Worm (Caenorhabditis elegans) whole organism, L4 larva: ENCODE measurements around the gene rsp-3.

Experiments used
- D1046.2 ChIP-seq: fragments of 200-800 bp; sonication (Bioruptor generic); IDR thresholded peaks from 2 replicates; pipeline ENCODE4 v1.3.6; 2022; ENCODE audit warnings: missing genetic modification characterization, missing compliant biosample characterization
- F26F4.8 ChIP-seq: fragments of 200-800 bp; sonication (Bioruptor generic); conservative IDR thresholded peaks from 2 replicates; pipeline ENCODE4 v1.3.6; 2022; ENCODE audit warnings: missing genetic modification characterization, missing compliant biosample characterization
- aha-1 ChIP-seq: fragments of 150-350 bp; peaks from one replicate; lab custom pipeline; 2014; ENCODE audit warnings: missing biosample characterization, missing genetic modification characterization
- attf-4 ChIP-seq: sonication (generic microtip); optimal IDR thresholded peaks from 3 replicates; lab custom pipeline; 2017; ENCODE audit warnings: missing biosample characterization, missing genetic modification characterization
- ceh-20 ChIP-seq: fragments of 200-800 bp; sonication (Bioruptor generic); IDR thresholded peaks from 2 replicates; pipeline ENCODE4 v1.3.6; 2022; ENCODE audit warnings: missing genetic modification reagents, missing genetic modification characterization, missing compliant biosample characterization
- ces-1 ChIP-seq: fragments of 150-350 bp; sonication (generic microtip); optimal IDR thresholded peaks from 4 replicates; lab custom pipeline; 2014; ENCODE audit warnings: missing biosample characterization, missing genetic modification reagents, missing genetic modification characterization
- daf-12 ChIP-seq: fragments of 150-350 bp; optimal IDR thresholded peaks from 2 replicates; lab custom pipeline; 2014; ENCODE audit warnings: missing biosample characterization, missing genetic modification reagents, missing genetic modification characterization
- daf-16 ChIP-seq, 3 experiments: sonication (generic microtip); optimal IDR thresholded peaks; 2 replicates each; lab custom pipeline; 2016 to 2017; ENCODE audit warnings: missing genetic modification characterization in 3 of 3, missing genetic modification reagents in 3 of 3, mild to moderate bottlenecking in 2 of 3, missing compliant biosample characterization in 2 of 3, missing biosample characterization in 1 of 3, moderate library complexity in 1 of 3
- dmd-6 ChIP-seq: fragments of 200-800 bp; sonication (Bioruptor generic); IDR thresholded peaks from 2 replicates; pipeline ENCODE4 v1.3.6; 2022; ENCODE audit warnings: missing genetic modification reagents, missing genetic modification characterization, missing compliant biosample characterization
- dve-1 ChIP-seq: sonication (generic microtip); optimal IDR thresholded peaks from 2 replicates; lab custom pipeline; 2017; ENCODE audit warnings: antibody characterized with exemption, mild to moderate bottlenecking, missing genetic modification characterization, missing compliant biosample characterization; ENCODE audit not compliant: insufficient read depth
- egl-27 ChIP-seq: sonication (generic microtip); optimal IDR thresholded peaks from 3 replicates; lab custom pipeline; 2017; ENCODE audit warnings: missing biosample characterization, missing genetic modification reagents, missing genetic modification characterization
- egl-43 ChIP-seq: fragments of 200-800 bp; sonication (Bioruptor generic); IDR thresholded peaks from 2 replicates; pipeline ENCODE4 v1.3.6; 2022; ENCODE audit warnings: missing genetic modification reagents, missing genetic modification characterization, missing compliant biosample characterization
- hif-1 ChIP-seq, 2 experiments: sonication (generic microtip); optimal IDR thresholded peaks; 2 replicates each; lab custom pipeline; 2016 to 2017; ENCODE audit warnings: missing compliant biosample characterization in 2 of 2, missing genetic modification characterization in 2 of 2, missing genetic modification reagents in 2 of 2, missing genotype in 2 of 2, mild to moderate bottlenecking in 1 of 2
- hlh-11 ChIP-seq: fragments of 200-800 bp; sonication (Bioruptor generic); optimal IDR thresholded peaks from 2 replicates; lab custom pipeline; 2018; ENCODE audit warnings: mild to moderate bottlenecking, missing genetic modification characterization, missing compliant biosample characterization
- hlh-30 ChIP-seq: sonication (generic microtip); optimal IDR thresholded peaks from 2 replicates; lab custom pipeline; 2017; ENCODE audit warnings: antibody characterized with exemption, mild to moderate bottlenecking, missing genetic modification characterization, missing compliant biosample characterization; ENCODE audit not compliant: insufficient read depth
- hmg-1.1 ChIP-seq: fragments of 200-800 bp; sonication (Bioruptor generic); IDR thresholded peaks from 2 replicates; pipeline ENCODE4 v1.3.6; 2022; ENCODE audit warnings: missing genetic modification reagents, missing genetic modification characterization, missing compliant biosample characterization
- lin-1 ChIP-seq: fragments of 200-800 bp; sonication (Bioruptor generic); IDR thresholded peaks from 2 replicates; pipeline ENCODE4 v1.3.6; 2022; ENCODE audit warnings: missing genetic modification reagents, missing genetic modification characterization, missing compliant biosample characterization
- lin-38 ChIP-seq: fragments of 200-800 bp; sonication (Bioruptor generic); IDR thresholded peaks from 2 replicates; pipeline ENCODE4 v1.3.6; 2022; ENCODE audit warnings: missing genetic modification reagents, missing genetic modification characterization, missing compliant biosample characterization
- lin-39 ChIP-seq: fragments of 150-350 bp; optimal IDR thresholded peaks from 2 replicates; lab custom pipeline; 2014; ENCODE audit warnings: missing biosample characterization, missing genetic modification reagents, missing genetic modification characterization
- lsy-2 ChIP-seq, 2 experiments: fragments of 150-350 bp in 1 of 2; sonication (generic microtip) in 1 of 2; optimal IDR thresholded peaks; 2 replicates each; lab custom pipeline; 2014 to 2017; ENCODE audit warnings: missing biosample characterization in 2 of 2, missing genetic modification characterization in 2 of 2
- mdl-1 ChIP-seq, 2 experiments: fragments of 150-350 bp in 1 of 2; sonication (generic microtip) in 1 of 2; optimal IDR thresholded peaks; 2 replicates each; lab custom pipeline; 2014 to 2017; ENCODE audit warnings: missing biosample characterization in 2 of 2, missing genetic modification characterization in 2 of 2
- mes-2 ChIP-seq: sonication (generic microtip); optimal IDR thresholded peaks from 2 replicates; lab custom pipeline; 2016; ENCODE audit warnings: missing genotype, mild to moderate bottlenecking, missing genetic modification characterization, missing compliant biosample characterization; ENCODE audit not compliant: poor library complexity, severe bottlenecking
- mxl-3 ChIP-seq: fragments of 200-800 bp; sonication (Bioruptor generic); optimal IDR thresholded peaks from 2 replicates; lab custom pipeline; 2018; ENCODE audit warnings: mild to moderate bottlenecking, missing genetic modification characterization, missing compliant biosample characterization
- nhr-102 ChIP-seq: sonication (generic microtip); optimal IDR thresholded peaks from 2 replicates; lab custom pipeline; 2016; ENCODE audit warnings: mild to moderate bottlenecking, missing genetic modification characterization, moderate library complexity, missing compliant biosample characterization
- nhr-237 ChIP-seq: sonication (generic microtip); optimal IDR thresholded peaks from 2 replicates; lab custom pipeline; 2017; ENCODE audit warnings: missing biosample characterization, missing genetic modification characterization
- nhr-25 ChIP-seq: sonication (generic microtip); optimal IDR thresholded peaks from 2 replicates; lab custom pipeline; 2017; ENCODE audit warnings: missing genetic modification characterization, mild to moderate bottlenecking, missing compliant biosample characterization, antibody characterized with exemption, moderate library complexity, borderline replicate concordance; ENCODE audit not compliant: insufficient read depth
- nhr-28 ChIP-seq: fragments of 150-350 bp; optimal IDR thresholded peaks from 2 replicates; lab custom pipeline; 2014; ENCODE audit warnings: missing biosample characterization, missing genetic modification characterization
- nhr-41 ChIP-seq: fragments of 200-800 bp; sonication (Bioruptor generic); IDR thresholded peaks from 2 replicates; pipeline ENCODE4 v1.3.6; 2022; ENCODE audit warnings: missing genetic modification reagents, missing genetic modification characterization, missing compliant biosample characterization
- nhr-42 ChIP-seq: fragments of 200-800 bp; sonication (Bioruptor generic); IDR thresholded peaks from 2 replicates; pipeline ENCODE4 v1.3.6; 2022; ENCODE audit warnings: missing genetic modification characterization, missing compliant biosample characterization
- saeg-2 ChIP-seq: fragments of 200-800 bp; sonication (Bioruptor generic); IDR thresholded peaks from 2 replicates; pipeline ENCODE4 v1.3.6; 2022; ENCODE audit warnings: missing genetic modification reagents, missing genetic modification characterization, missing compliant biosample characterization
- set-16 ChIP-seq: fragments of 200-800 bp; sonication (Bioruptor generic); IDR thresholded peaks from 2 replicates; pipeline ENCODE4 v1.3.6; 2022; ENCODE audit warnings: missing genetic modification reagents, missing genetic modification characterization, missing compliant biosample characterization
- unc-130 ChIP-seq: sonication (generic microtip); optimal IDR thresholded peaks from 2 replicates; lab custom pipeline; 2016; ENCODE audit warnings: missing genetic modification reagents, missing genetic modification characterization, missing compliant biosample characterization
- zag-1 ChIP-seq: fragments of 150-350 bp; optimal IDR thresholded peaks from 2 replicates; lab custom pipeline; 2014; ENCODE audit warnings: missing biosample characterization, missing genetic modification characterization
- zfp-3 ChIP-seq: fragments of 200-800 bp; sonication (Bioruptor generic); conservative IDR thresholded peaks from 2 replicates; pipeline ENCODE4 v1.3.6; 2022; ENCODE audit warnings: missing genetic modification reagents, missing genetic modification characterization, missing compliant biosample characterization
- ztf-7 ChIP-seq: fragments of 150-350 bp; optimal IDR thresholded peaks from 2 replicates; lab custom pipeline; 2014; ENCODE audit warnings: missing biosample characterization, missing genetic modification characterization

rsp-3 gene

DNA sequence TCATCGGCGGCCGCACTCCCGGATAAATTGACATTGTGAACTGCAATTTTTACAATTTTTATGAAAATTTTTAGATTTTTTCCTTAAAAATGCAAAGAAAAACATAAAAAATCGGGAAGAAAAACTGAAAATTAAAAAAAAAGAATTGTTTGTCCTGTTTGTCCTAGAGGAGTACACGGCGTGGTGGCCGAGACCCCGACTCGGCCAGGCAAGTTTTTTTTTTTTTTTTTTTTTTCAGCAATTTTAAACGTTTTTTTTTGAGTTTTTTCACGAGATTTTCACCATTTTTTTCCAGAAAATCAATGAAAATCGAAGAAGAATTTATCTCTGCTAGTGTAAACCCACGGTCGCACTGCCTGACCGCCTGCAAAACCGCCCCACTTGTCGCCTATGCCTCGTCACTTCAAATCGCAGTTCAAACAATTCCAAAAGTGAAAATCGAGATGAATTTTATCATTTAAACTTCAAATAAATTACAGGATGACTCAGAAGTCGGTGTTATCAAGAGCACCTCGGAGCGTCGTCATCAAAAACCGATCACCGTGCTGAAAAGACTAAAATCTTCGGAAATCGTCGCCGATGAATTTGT, 14.2 kb downstream of the rsp-3 start, which contains the start of the genes taf-7.2 and elpc-2 (continued):
- TF ChIP-seq saeg-2 (no peak), nhr-237 (no peak), lin-1 (GFP tag; lab: Robert Waterston, UW) (no peak), egl-27 (no peak), dmd-6 (GFP tag; lab: Robert Waterston, UW) (peak; percentile 41), hif-1 (tag; optimal IDR thresholded peaks at IDR 0.05; lab: Kevin White, UChicago) (peak in 1 of 2 experiments; percentile 70), daf-12 (tag; lab: Kevin White, UChicago) (no peak), nhr-102 (no peak), set-16 (GFP tag; lab: Robert Waterston, UW) (no peak), egl-43 (no peak), attf-4 (tag; lab: Kevin White, UChicago) (no peak), mes-2 (tag; lab: Kevin White, UChicago) (peak; percentile 94), unc-130 (GFP tag; lab: Kevin White, UChicago) (peak; percentile 14), nhr-42 (GFP tag; lab: Robert Waterston, UW) (no peak), nhr-25 (tag; lab: Kevin White, UChicago) (no peak), ceh-20 (GFP tag; lab: Robert Waterston, UW) (no peak), mdl-1 (tag; optimal IDR thresholded peaks at IDR 0.05; lab: Kevin White, UChicago) (no peak), zfp-3 (GFP tag; lab: Robert Waterston, UW) (no peak), dve-1 (no peak), lsy-2 (tag; optimal IDR thresholded peaks at IDR 0.05; lab: Kevin White, UChicago) (peak in 1 of 2 experiments; percentile 65), ces-1 (GFP tag; lab: Kevin White, UChicago) (no peak), lin-39 (tag; lab: Kevin White, UChicago) (no peak)

DNA sequence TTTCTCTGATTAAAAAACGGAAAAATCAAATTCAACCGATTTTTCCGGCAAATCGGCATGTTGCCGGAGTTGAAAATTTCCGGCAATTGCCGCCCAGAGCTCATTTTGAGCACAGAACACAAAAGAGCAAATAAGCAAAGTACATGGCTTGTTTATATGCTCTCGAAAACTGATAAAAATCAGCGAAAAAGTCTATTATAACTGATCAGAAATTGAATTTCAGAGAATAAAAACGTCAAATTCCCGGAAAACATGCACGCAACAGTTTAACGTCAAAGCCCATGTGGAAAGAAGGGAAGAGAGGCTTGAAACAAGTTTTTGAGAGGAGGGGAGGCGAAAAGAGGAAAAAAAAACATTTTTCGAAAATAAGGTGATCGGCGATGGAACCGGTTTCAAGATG, 18.9 kb downstream of the rsp-3 start:
- peak; percentile 55 for TF ChIP-seq dmd-6 (GFP tag; lab: Robert Waterston, UW)
- TF ChIP-seq ztf-7 (tag; lab: Kevin White, UChicago) = no peak
- TF ChIP-seq mdl-1 (tag; optimal IDR thresholded peaks at IDR 0.05; lab: Kevin White, UChicago) = peak in 1 of 2 experiments; percentile 7
- no peak for TF ChIP-seq zag-1 (tag; lab: Kevin White, UChicago)
- TF ChIP-seq F26F4.8 (GFP tag; lab: Robert Waterston, UW) = no peak
- TF ChIP-seq mxl-3 (GFP tag; lab: Kevin White, UChicago) = no peak
- no peak for TF ChIP-seq D1046.2 (GFP tag; lab: Robert Waterston, UW)
- no peak for TF ChIP-seq nhr-41
- TF ChIP-seq egl-27 = no peak
- no peak for TF ChIP-seq daf-16 (GFP tag; optimal IDR thresholded peaks at IDR 0.05; lab: Kevin White, UChicago)
- peak; percentile 56 for TF ChIP-seq daf-16 (tag; optimal IDR thresholded peaks at IDR 0.05; lab: Kevin White, UChicago)
- TF ChIP-seq, all 104 proteins: peak for 3

DNA sequence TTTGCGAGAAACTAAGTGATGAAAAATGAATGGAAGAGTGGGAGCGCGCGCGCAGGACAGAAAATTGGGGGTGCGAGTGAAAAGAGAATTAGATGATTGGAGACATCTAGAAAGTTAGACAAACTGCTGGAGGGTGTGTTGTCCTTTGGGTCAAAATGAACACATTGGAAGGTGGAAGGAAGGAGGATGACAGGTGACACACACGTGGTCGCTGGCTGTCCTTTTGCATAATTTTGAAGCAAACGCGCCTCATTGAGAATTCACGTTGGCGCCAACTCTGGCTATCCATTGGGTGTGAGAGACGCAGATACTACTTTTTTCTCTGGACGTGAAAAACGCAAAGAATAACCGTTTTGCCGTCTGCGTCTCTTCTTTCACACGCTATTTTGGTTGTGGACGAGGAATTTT, 22.2 kb downstream of the rsp-3 start:
- peak; percentile 63 for TF ChIP-seq hmg-1.1 (GFP tag; lab: Robert Waterston, UW)
- peak; percentile 25 for TF ChIP-seq nhr-28 (tag; lab: Kevin White, UChicago)
- TF ChIP-seq mxl-3 (GFP tag; lab: Kevin White, UChicago) = peak; percentile 89
- peak; percentile 19; the same call in 1 of the 2 replicates for TF ChIP-seq dmd-6 (GFP tag; lab: Robert Waterston, UW)
- peak; percentile 78 for TF ChIP-seq lin-38 (GFP tag; lab: Robert Waterston, UW)
- peak; percentile 66 for TF ChIP-seq aha-1 (tag; lab: Kevin White, UChicago)
- TF ChIP-seq hlh-30 (tag; lab: Kevin White, UChicago) = peak; percentile 61
- TF ChIP-seq mes-2 (tag; lab: Kevin White, UChicago) = peak; percentile 20
- peak; percentile 44 for TF ChIP-seq hlh-11 (tag; lab: Kevin White, UChicago)
